Fruit fly (Drosophila melanogaster) whole organism, pupa: ENCODE data around the gene Obp93a.

Experiments
- CG13204 ChIP-seq: fragments of 200-800 bp; sonication (Bioruptor generic); optimal IDR thresholded peaks from 2 replicates; lab custom pipeline; 2018; ENCODE audit warnings: missing biosample characterization, mild to moderate bottlenecking, missing genetic modification characterization, moderate library complexity
- CG14655 ChIP-seq: fragments of 200-800 bp; sonication (Bioruptor generic); optimal IDR thresholded peaks from 3 replicates; lab custom pipeline; 2017; ENCODE audit warnings: mild to moderate bottlenecking, missing biosample characterization, missing genetic modification reagents, missing genetic modification characterization
- CG15710 ChIP-seq: fragments of 200-800 bp; sonication (Bioruptor generic); optimal IDR thresholded peaks from 2 replicates; lab custom pipeline; 2018; ENCODE audit warnings: missing biosample characterization, mild to moderate bottlenecking, missing genetic modification characterization, moderate library complexity
- CG17806 ChIP-seq: fragments of 200-800 bp; sonication (Bioruptor generic); optimal IDR thresholded peaks from 2 replicates; lab custom pipeline; 2018; ENCODE audit warnings: missing biosample characterization, mild to moderate bottlenecking, missing genetic modification characterization, moderate library complexity
- CG32121 ChIP-seq: fragments of 200-800 bp; sonication (Bioruptor generic); IDR thresholded peaks from 2 replicates; pipeline ENCODE4 v1.3.6; 2022; ENCODE audit warnings: missing biosample characterization, missing genetic modification characterization
- CG8159 ChIP-seq: fragments of 200-800 bp; sonication (Bioruptor generic); optimal IDR thresholded peaks from 3 replicates; lab custom pipeline; 2018; ENCODE audit warnings: missing biosample characterization, mild to moderate bottlenecking, missing genetic modification characterization, moderate library complexity
- CG8301 ChIP-seq: fragments of 200-800 bp; sonication (Bioruptor generic); optimal IDR thresholded peaks from 2 replicates; lab custom pipeline; 2018; ENCODE audit warnings: missing biosample characterization, mild to moderate bottlenecking, missing genetic modification characterization
- D1 ChIP-seq: fragments of 200-800 bp; sonication (Bioruptor generic); optimal IDR thresholded peaks from 2 replicates; lab custom pipeline; 2018; ENCODE audit warnings: missing biosample characterization, mild to moderate bottlenecking, missing genetic modification characterization, moderate library complexity
- EcR ChIP-seq: fragments of 200-800 bp; sonication (Bioruptor generic); optimal IDR thresholded peaks from 3 replicates; lab custom pipeline; 2019; ENCODE audit warnings: missing biosample characterization, missing genetic modification characterization, mild to moderate bottlenecking, moderate library complexity, missing genetic modification reagents
- Ets98B ChIP-seq: fragments of 200-800 bp; sonication (Bioruptor generic); IDR thresholded peaks from 2 replicates; pipeline ENCODE4 v1.3.6; 2022; ENCODE audit warnings: missing biosample characterization, missing genetic modification characterization
- Pif1A ChIP-seq: fragments of 200-800 bp; sonication (Bioruptor generic); optimal IDR thresholded peaks from 3 replicates; lab custom pipeline; 2016; ENCODE audit warnings: missing biosample characterization, missing genetic modification characterization
- Pif1B ChIP-seq: fragments of 200-800 bp; sonication (Bioruptor generic); optimal IDR thresholded peaks from 3 replicates; lab custom pipeline; 2016; ENCODE audit warnings: missing biosample characterization, missing genetic modification characterization
- Snoo ChIP-seq: fragments of 200-800 bp; sonication (Bioruptor generic); optimal IDR thresholded peaks from 3 replicates; lab custom pipeline; 2017; ENCODE audit warnings: missing biosample characterization, mild to moderate bottlenecking, missing genetic modification characterization, inconsistent platforms
- fd96Ca ChIP-seq: fragments of 200-800 bp; sonication (Bioruptor generic); IDR thresholded peaks from 3 replicates; pipeline ENCODE4 v1.3.6; 2022; ENCODE audit warnings: missing biosample characterization, missing genetic modification characterization
- gl ChIP-seq: fragments of 200-800 bp; sonication (Bioruptor generic); optimal IDR thresholded peaks from 2 replicates; lab custom pipeline; 2018; ENCODE audit warnings: missing biosample characterization, mild to moderate bottlenecking, missing genetic modification characterization
- rn ChIP-seq: fragments of 200-800 bp; sonication (Bioruptor generic); IDR thresholded peaks from 2 replicates; pipeline ENCODE4 v1.3.6; 2022; ENCODE audit warnings: missing biosample characterization, missing genetic modification characterization

Gene Obp93a

dm6 chr3R:21084979-21085378 is 44.5 kb downstream of the Obp93a start:
- TF ChIP-seq EcR (peak; percentile 87), CG15710 (no peak)

dm6 chr3R:21080876-21081586 is 48.5 kb downstream of the Obp93a start, which contains the start of gene HHEX:
Gene HHEX (minus strand): TSS chr3R:21080926.
- TF ChIP-seq CG14655 (GFP tag; lab: Kevin White, UChicago) (no peak), CG17806 (tag; lab: Kevin White, UChicago) (no peak), Pif1B (GFP tag; lab: Kevin White, UChicago) (no peak), CG15710 (no peak), rn (GFP tag; lab: Robert Waterston, UW) (no peak), D1 (tag; lab: Kevin White, UChicago) (no peak)
- TF ChIP-seq, all 21 proteins: peak for 0

dm6 chr3R:21078958-21079357 is 50.6 kb downstream of the Obp93a start:
- TF ChIP-seq gl (tag; lab: Kevin White, UChicago) = no peak
- TF ChIP-seq Ets98B (GFP tag; lab: Robert Waterston, UW) = no peak
- no peak for TF ChIP-seq CG13204 (GFP tag; lab: Kevin White, UChicago)
- TF ChIP-seq CG8301 (tag; lab: Kevin White, UChicago) = no peak
- TF ChIP-seq Snoo = no peak
- no peak for TF ChIP-seq D1 (tag; lab: Kevin White, UChicago)
- no peak for TF ChIP-seq CG32121
- no peak for TF ChIP-seq fd96Ca (GFP tag; lab: Robert Waterston, UW)
- TF ChIP-seq CG8159 = no peak
- TF ChIP-seq Pif1A (GFP tag; lab: Kevin White, UChicago) = no peak
